Worm (Caenorhabditis elegans) whole organism, L2 larva: Measurements from ENCODE around the gene srh-206.

Experiments
- egl-27 ChIP-seq: sonication (generic microtip); optimal IDR thresholded peaks from 3 replicates; lab custom pipeline; 2017; ENCODE audit warnings: missing biosample characterization, missing genetic modification reagents, missing genetic modification characterization
- lin-13 ChIP-seq: fragments of 150-350 bp; optimal IDR thresholded peaks from 2 replicates; lab custom pipeline; 2014; ENCODE audit warnings: missing biosample characterization, missing genetic modification reagents, missing genetic modification characterization
- nhr-10 ChIP-seq: sonication (generic microtip); optimal IDR thresholded peaks from 2 replicates; lab custom pipeline; 2017; ENCODE audit warnings: missing biosample characterization, missing genetic modification characterization
- nhr-11 ChIP-seq: fragments of 150-350 bp; optimal IDR thresholded peaks from 2 replicates; lab custom pipeline; 2014; ENCODE audit warnings: missing biosample characterization, missing genetic modification characterization
- nhr-77 ChIP-seq: fragments of 150-350 bp; optimal IDR thresholded peaks from 2 replicates; lab custom pipeline; 2014; ENCODE audit warnings: missing biosample characterization, missing genetic modification characterization
- unc-62 ChIP-seq: fragments of 150-350 bp; optimal IDR thresholded peaks from 2 replicates; lab custom pipeline; 2014; ENCODE audit warnings: missing biosample characterization, missing genetic modification reagents, missing genetic modification characterization

DNA sequence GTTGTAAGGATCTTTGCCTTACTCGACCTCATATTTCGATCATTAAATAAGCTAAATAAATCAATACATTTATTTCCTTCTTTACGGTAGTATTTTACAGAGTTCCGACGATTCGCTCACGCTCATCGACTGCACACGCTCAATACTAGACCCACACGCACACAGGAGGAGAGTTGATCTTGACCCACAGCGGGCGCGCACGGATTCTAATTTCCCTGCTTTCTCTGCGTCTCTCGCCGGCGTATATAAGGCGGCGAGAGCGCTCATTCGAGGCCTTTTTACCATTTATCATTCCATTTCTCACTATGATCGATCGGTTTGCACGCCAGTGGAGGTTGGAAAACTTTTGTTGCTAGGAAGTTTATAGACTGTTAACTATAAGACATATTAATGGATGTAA lies 4.6 kb downstream of the srh-206 start:
- TF ChIP-seq nhr-77 (tag; lab: Kevin White, UChicago) (no peak), unc-62 (GFP tag; lab: Kevin White, UChicago) (no peak), lin-13 (no peak), nhr-11 (tag; lab: Kevin White, UChicago) (no peak), egl-27 (tag; lab: Kevin White, UChicago) (no peak), nhr-10 (tag; lab: Kevin White, UChicago) (no peak)
